Worm (Caenorhabditis elegans): Measurements from ENCODE around the gene srbc-55.
"Not testable (repeated sequence)": the region's sequence is repeated elsewhere in the genome, so short reads cannot be mapped to it uniquely, and the experiment has no call there.

The srbc-55 gene

ce11 chrV:15829907-15830306 lies at the start of gene srbc-55:
TSS of gene srbc-55 (minus strand) at chrV:15830007.
- TF ChIP-seq W03F9.2 (tag; optimal IDR thresholded peaks at IDR 0.05), result no peak
- no peak for TF ChIP-seq him-1 (tag; optimal IDR thresholded peaks at IDR 0.05)
- no peak for TF ChIP-seq dao-5 (tag; optimal IDR thresholded peaks at IDR 0.05)

DNA sequence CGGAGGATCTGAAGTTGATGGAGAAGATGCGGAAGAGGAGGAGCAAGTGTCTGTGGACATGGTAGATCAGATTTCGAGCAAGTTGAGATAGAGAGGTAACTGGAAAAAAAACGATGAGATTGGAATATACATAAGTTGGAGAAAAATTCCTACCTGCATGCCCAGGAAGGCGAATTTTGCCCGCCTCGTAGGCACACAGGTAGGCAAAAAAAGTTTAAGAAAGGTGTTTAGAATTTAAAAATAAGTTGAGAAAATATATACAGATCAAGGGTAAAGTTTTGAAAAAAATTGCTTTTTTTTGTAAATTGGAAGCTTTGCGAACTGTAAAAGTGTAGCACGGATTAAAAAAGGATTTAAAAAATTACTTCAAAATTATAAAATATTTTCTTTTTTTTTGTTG lies 49.7 kb upstream of the srbc-55 start, which contains the start of gene nhr-84:
TSS of gene nhr-84 (minus strand) at position 101 of the 400 bp plus-strand sequence.
- TF ChIP-seq W03F9.2 (tag; optimal IDR thresholded peaks at IDR 0.05) (no peak), dao-5 (tag; optimal IDR thresholded peaks at IDR 0.05) (no peak), him-1 (tag; optimal IDR thresholded peaks at IDR 0.05) (no peak)

DNA sequence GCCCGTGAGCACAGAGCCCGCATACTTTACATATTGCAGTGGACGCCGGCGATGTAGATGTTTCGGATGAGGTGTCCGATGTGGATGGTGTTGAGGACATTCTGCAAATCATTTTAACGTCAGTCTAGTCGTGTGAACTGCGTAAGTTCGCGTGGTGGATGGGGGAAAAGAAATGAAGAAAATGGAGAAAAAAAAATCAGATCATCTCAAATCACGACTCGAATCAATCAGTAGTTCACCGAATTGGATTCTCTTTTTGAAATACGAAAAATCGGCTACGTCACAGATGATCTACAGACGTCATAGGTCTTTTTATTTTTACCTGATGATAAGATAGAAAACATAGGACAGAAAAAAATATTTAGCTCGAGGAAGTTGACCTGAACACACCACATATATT lies 46.5 kb upstream of the srbc-55 start, which contains the start of gene nhr-102:
TSS of gene nhr-102 (minus strand) at position 101 of the 400 bp plus-strand sequence.
- TF ChIP-seq him-1 (tag; optimal IDR thresholded peaks at IDR 0.05) (no peak), dao-5 (tag; optimal IDR thresholded peaks at IDR 0.05) (no peak), W03F9.2 (tag; optimal IDR thresholded peaks at IDR 0.05) (no peak)

DNA sequence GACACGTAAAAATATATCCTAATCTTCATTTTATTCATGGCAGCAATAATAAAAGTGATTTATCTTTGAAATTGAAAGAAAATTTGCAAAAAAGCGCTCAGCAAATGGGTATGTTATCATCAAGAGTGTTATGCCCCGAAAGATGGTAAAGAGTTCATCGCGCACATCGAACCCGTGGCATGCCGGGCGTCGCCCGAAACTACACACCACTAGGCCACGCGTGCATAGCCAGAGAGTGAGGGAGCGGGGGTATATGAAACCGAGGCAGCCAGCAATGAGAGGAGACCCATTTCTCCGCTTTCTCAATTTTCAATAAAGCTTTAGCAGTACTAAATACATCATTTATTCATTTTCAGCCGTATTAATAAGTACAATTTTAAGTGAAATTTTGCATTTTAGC lies 44.0 kb upstream of the srbc-55 start:
- TF ChIP-seq W03F9.2 (tag; optimal IDR thresholded peaks at IDR 0.05) (peak; percentile 70), him-1 (tag; optimal IDR thresholded peaks at IDR 0.05) (peak; percentile 57), dao-5 (tag; optimal IDR thresholded peaks at IDR 0.05) (peak; percentile 91)

ce11 chrV:15872273-15872672 lies 42.5 kb upstream of the srbc-55 start, which contains the start of gene str-56:
TSS of gene str-56 (plus strand) at chrV:15872573.
- TF ChIP-seq him-1 (tag; optimal IDR thresholded peaks at IDR 0.05) (no peak), W03F9.2 (tag; optimal IDR thresholded peaks at IDR 0.05) (no peak), dao-5 (tag; optimal IDR thresholded peaks at IDR 0.05) (no peak)

ce11 chrV:15870356-15870755 lies 40.5 kb upstream of the srbc-55 start, which contains the start of gene str-57:
TSS of gene str-57 (plus strand) at chrV:15870656.
- no peak for TF ChIP-seq him-1 (tag; optimal IDR thresholded peaks at IDR 0.05)
- no peak for TF ChIP-seq dao-5 (tag; optimal IDR thresholded peaks at IDR 0.05)
- no peak for TF ChIP-seq W03F9.2 (tag; optimal IDR thresholded peaks at IDR 0.05)

DNA sequence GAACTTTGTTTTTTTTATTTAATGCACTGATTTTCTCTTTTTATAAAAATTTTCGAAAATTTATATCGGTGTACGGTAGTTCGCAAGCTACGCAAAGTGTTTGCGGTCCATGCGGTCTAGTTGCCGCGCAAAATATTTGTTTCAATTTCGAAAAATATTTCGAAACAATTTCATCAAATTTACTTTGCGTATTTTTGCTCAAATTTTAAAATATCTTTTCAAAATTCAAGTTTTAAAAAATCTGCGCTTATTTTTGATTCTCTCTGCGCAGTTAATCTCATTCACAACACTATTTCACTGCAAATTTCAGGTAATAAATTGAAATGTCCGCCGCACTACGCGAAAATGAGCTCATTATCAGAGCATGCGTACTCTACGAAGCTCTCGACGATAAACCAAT lies 37.6 kb upstream of the srbc-55 start, which contains the start of gene fbxa-197:
TSS of gene fbxa-197 (plus strand) at position 301 of the 400 bp plus-strand sequence.
- TF ChIP-seq him-1 (tag; optimal IDR thresholded peaks at IDR 0.05), result no peak

DNA sequence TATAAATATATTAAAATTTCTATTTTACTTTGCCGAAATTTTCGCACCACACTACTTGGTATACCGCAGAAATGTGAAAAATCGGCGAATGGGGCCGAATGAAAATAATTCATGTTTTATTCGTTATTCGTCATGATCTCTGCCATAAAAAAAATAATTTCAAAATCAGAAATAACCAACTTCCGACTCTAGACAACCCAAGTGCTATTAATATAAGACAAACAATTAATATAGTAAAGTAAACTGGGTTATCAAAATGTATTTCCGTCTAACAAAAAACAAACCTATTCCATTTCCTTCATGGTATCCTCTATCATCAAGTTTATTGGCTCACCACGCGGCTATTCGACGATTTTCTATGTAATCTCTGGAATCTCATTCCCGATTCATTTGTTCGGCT lies 36.0 kb upstream of the srbc-55 start, which contains the start of gene srh-293:
TSS of gene srh-293 (plus strand) at position 301 of the 400 bp plus-strand sequence.
- TF ChIP-seq dao-5 (tag; optimal IDR thresholded peaks at IDR 0.05) (no peak), W03F9.2 (tag; optimal IDR thresholded peaks at IDR 0.05) (no peak), him-1 (tag; optimal IDR thresholded peaks at IDR 0.05) (no peak)

DNA sequence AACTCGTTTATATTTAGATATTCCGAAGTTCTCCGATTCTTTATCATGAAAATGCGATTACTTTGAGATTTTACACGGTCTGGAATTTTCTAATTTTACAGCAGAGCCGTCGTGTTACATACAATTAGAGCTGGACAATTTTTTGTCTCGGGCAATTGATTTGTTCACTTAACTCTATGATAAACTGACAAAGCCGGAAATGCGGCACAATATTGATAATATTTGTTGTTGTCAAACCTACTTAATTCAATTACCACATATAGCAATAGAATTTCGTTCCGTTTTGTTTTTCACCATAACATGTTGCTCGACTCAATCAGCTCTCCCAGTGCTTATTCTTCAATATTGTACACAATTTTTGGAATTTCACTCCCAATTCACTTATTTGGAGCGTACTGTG lies 33.2 kb upstream of the srbc-55 start, which contains the start of gene srh-299:
TSS of gene srh-299 (plus strand) at position 301 of the 400 bp plus-strand sequence.
- TF ChIP-seq him-1 (tag; optimal IDR thresholded peaks at IDR 0.05) (no peak), dao-5 (tag; optimal IDR thresholded peaks at IDR 0.05) (no peak), W03F9.2 (tag; optimal IDR thresholded peaks at IDR 0.05) (no peak)

- TF ChIP-seq dao-5 (tag; optimal IDR thresholded peaks at IDR 0.05) (no peak), W03F9.2 (tag; optimal IDR thresholded peaks at IDR 0.05) (no peak), him-1 (tag; optimal IDR thresholded peaks at IDR 0.05) (no peak)
Measured at ce11 chrV:15862599-15862998, 32.8 kb upstream of the srbc-55 start, which contains the start of gene srz-12. TSS of gene srz-12 (minus strand) at chrV:15862699.

DNA sequence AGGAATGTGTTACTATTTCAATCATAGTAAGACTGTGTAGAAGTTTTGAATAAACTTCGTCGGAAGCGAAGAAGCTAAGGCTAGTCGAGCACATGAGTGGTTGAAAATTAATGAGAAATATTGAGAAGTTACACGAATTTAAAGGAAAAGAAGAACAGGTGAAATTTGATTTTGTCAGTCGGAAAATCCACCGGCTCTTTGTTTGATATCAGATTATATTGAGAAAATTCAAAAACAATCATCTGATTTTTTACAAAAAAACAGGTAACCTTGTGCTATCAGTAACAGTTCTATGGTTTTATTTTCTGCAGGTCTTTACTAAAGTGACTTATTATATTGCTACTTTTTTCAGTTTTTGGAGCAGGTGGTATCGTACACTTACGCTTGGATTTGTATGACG lies 28.5 kb upstream of the srbc-55 start, which contains the start of gene srh-148:
TSS of gene srh-148 (minus strand) at position 101 of the 400 bp plus-strand sequence.
- TF ChIP-seq W03F9.2 (tag; optimal IDR thresholded peaks at IDR 0.05) (no peak), him-1 (tag; optimal IDR thresholded peaks at IDR 0.05) (no peak), dao-5 (tag; optimal IDR thresholded peaks at IDR 0.05) (no peak)

- not testable (repeated sequence) for TF ChIP-seq W03F9.2, him-1, dao-5 (tag; optimal IDR thresholded peaks at IDR 0.05)
Measured at ce11 chrV:15850276-15850811, 20.5 kb upstream of the srbc-55 start, which contains the start of gene srh-147. TSS of gene srh-147 (minus strand) at chrV:15850326.

ce11 chrV:15841095-15841494 lies 11.3 kb upstream of the srbc-55 start, which contains the start of gene srh-149:
TSS of gene srh-149 (minus strand) at chrV:15841195.
- no peak for TF ChIP-seq dao-5 (tag; optimal IDR thresholded peaks at IDR 0.05)
- TF ChIP-seq W03F9.2 (tag; optimal IDR thresholded peaks at IDR 0.05), result no peak
- no peak for TF ChIP-seq him-1 (tag; optimal IDR thresholded peaks at IDR 0.05)

DNA sequence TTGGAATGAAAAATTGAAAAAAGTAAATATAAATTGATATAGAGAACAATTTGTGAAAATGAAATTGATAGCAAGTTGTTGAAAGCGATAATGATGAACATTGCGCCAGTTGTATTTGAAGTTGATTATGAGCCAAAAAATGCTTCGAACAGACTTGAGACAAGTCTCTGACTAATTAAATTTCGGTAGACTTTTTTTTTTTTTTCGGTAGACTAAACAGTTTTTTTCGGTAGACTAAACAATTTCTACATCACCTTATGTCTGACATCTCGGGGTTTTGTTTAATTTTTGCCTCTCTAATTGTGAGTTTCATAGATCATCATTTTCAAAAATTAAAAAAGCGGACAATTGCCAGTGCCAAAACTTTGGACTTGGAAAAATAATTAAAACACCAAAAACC lies 3.8 kb upstream of the srbc-55 start, which contains the start of gene srbc-54:
TSS of gene srbc-54 (minus strand) at position 101 of the 400 bp plus-strand sequence.
- TF ChIP-seq him-1 (tag; optimal IDR thresholded peaks at IDR 0.05), result no peak
- TF ChIP-seq W03F9.2 (tag; optimal IDR thresholded peaks at IDR 0.05), result no peak
- no peak for TF ChIP-seq dao-5 (tag; optimal IDR thresholded peaks at IDR 0.05)

Data from whole organism, L4/young adult.